Worm (Caenorhabditis elegans) whole organism, mixed stage, embryonic: Measurements from ENCODE around the gene C25D7.15.

Source experiments
- M03D4.4 ChIP-seq: sonication (generic microtip); optimal IDR thresholded peaks from 2 replicates; lab custom pipeline; 2017; ENCODE audit warnings: mild to moderate bottlenecking, missing genetic modification characterization, missing compliant biosample characterization
- bed-3 ChIP-seq: fragments of 200-800 bp; sonication (Bioruptor generic); optimal IDR thresholded peaks from 3 replicates; lab custom pipeline; 2018; ENCODE audit warnings: mild to moderate bottlenecking, missing genetic modification characterization, moderate library complexity, missing compliant biosample characterization
- blmp-1 ChIP-seq: fragments of 150-350 bp; optimal IDR thresholded peaks from 2 replicates; lab custom pipeline; 2014; ENCODE audit warnings: missing biosample characterization, missing genetic modification characterization
- ceh-39 ChIP-seq: fragments of 150-350 bp; optimal IDR thresholded peaks from 2 replicates; lab custom pipeline; 2014; ENCODE audit warnings: missing biosample characterization, missing genetic modification characterization
- ceh-43 ChIP-seq: fragments of 200-800 bp; sonication (Bioruptor generic); optimal IDR thresholded peaks from 2 replicates; lab custom pipeline; 2018; ENCODE audit warnings: mild to moderate bottlenecking, missing genetic modification characterization, moderate library complexity, missing compliant biosample characterization
- ceh-83 ChIP-seq: fragments of 200-800 bp; sonication (Bioruptor generic); optimal IDR thresholded peaks from 2 replicates; lab custom pipeline; 2018; ENCODE audit warnings: mild to moderate bottlenecking, missing genetic modification characterization, missing compliant biosample characterization
- ces-1 ChIP-seq: fragments of 150-350 bp; optimal IDR thresholded peaks from 2 replicates; lab custom pipeline; 2014; ENCODE audit warnings: missing biosample characterization, missing genetic modification reagents, missing genetic modification characterization
- cnd-1 ChIP-seq: fragments of 200-800 bp; sonication (Bioruptor generic); optimal IDR thresholded peaks from 2 replicates; lab custom pipeline; 2018; ENCODE audit warnings: mild to moderate bottlenecking, missing genetic modification characterization, missing compliant biosample characterization
- drap-1 ChIP-seq: fragments of 200-800 bp; sonication (Bioruptor generic); optimal IDR thresholded peaks from 3 replicates; lab custom pipeline; 2018; ENCODE audit warnings: mild to moderate bottlenecking, missing genetic modification characterization, missing compliant biosample characterization
- elt-1 ChIP-seq: sonication (generic microtip); optimal IDR thresholded peaks from 2 replicates; lab custom pipeline; 2017; ENCODE audit warnings: missing genetic modification characterization, mild to moderate bottlenecking, missing compliant biosample characterization, antibody characterized with exemption, moderate library complexity, borderline replicate concordance; ENCODE audit not compliant: insufficient read depth
- elt-3 ChIP-seq: fragments of 150-350 bp; optimal IDR thresholded peaks from 2 replicates; lab custom pipeline; 2014; ENCODE audit warnings: missing biosample characterization, missing genetic modification characterization
- flh-1 ChIP-seq: fragments of 200-800 bp; sonication (Bioruptor generic); optimal IDR thresholded peaks from 2 replicates; lab custom pipeline; 2018; ENCODE audit warnings: mild to moderate bottlenecking, missing genetic modification characterization, moderate library complexity, missing compliant biosample characterization
- ham-2 ChIP-seq: fragments of 200-800 bp; sonication (Bioruptor generic); optimal IDR thresholded peaks from 2 replicates; lab custom pipeline; 2018; ENCODE audit warnings: mild to moderate bottlenecking, missing genetic modification characterization, missing compliant biosample characterization
- hlh-1 ChIP-seq: fragments of 150-350 bp; optimal IDR thresholded peaks from 2 replicates; lab custom pipeline; 2014; ENCODE audit warnings: missing biosample characterization, missing genetic modification reagents, missing genetic modification characterization
- lin-13 ChIP-seq: fragments of 150-350 bp; optimal IDR thresholded peaks from 2 replicates; lab custom pipeline; 2014; ENCODE audit warnings: missing biosample characterization, missing genetic modification characterization
- lin-32 ChIP-seq: fragments of 200-800 bp; sonication (Bioruptor generic); optimal IDR thresholded peaks from 2 replicates; lab custom pipeline; 2018; ENCODE audit warnings: mild to moderate bottlenecking, missing genetic modification characterization, missing compliant biosample characterization
- lsy-2 ChIP-seq: fragments of 150-350 bp; optimal IDR thresholded peaks from 2 replicates; lab custom pipeline; 2014; ENCODE audit warnings: missing biosample characterization, missing genetic modification characterization
- mab-5 ChIP-seq: fragments of 150-350 bp; optimal IDR thresholded peaks from 2 replicates; lab custom pipeline; 2014; ENCODE audit warnings: missing biosample characterization, missing genetic modification characterization
- mep-1 ChIP-seq: fragments of 150-350 bp; optimal IDR thresholded peaks from 2 replicates; lab custom pipeline; 2017; ENCODE audit warnings: missing biosample characterization, missing genetic modification reagents, missing genetic modification characterization, inconsistent platforms
- mls-2 ChIP-seq: sonication (generic microtip); optimal IDR thresholded peaks from 2 replicates; lab custom pipeline; 2016; ENCODE audit warnings: mild to moderate bottlenecking, missing genetic modification characterization, moderate library complexity, missing compliant biosample characterization
- nhr-12 ChIP-seq: fragments of 150-350 bp; optimal IDR thresholded peaks from 2 replicates; lab custom pipeline; 2014; ENCODE audit warnings: missing biosample characterization, missing genetic modification characterization
- nhr-2 ChIP-seq: fragments of 150-350 bp; optimal IDR thresholded peaks from 2 replicates; lab custom pipeline; 2014; ENCODE audit warnings: missing biosample characterization, missing genetic modification characterization
- nhr-237 ChIP-seq: fragments of 150-350 bp; optimal IDR thresholded peaks from 2 replicates; lab custom pipeline; 2014; ENCODE audit warnings: missing biosample characterization, missing genetic modification characterization
- nhr-28 ChIP-seq: fragments of 150-350 bp; optimal IDR thresholded peaks from 2 replicates; lab custom pipeline; 2014; ENCODE audit warnings: missing biosample characterization, missing genetic modification characterization
- nhr-76 ChIP-seq: sonication (generic microtip); optimal IDR thresholded peaks from 2 replicates; lab custom pipeline; 2017; ENCODE audit warnings: missing biosample characterization, missing genetic modification characterization
- pha-4 ChIP-seq: fragments of 150-350 bp; optimal IDR thresholded peaks from 2 replicates; lab custom pipeline; 2018; ENCODE audit warnings: missing biosample characterization, missing genetic modification reagents, missing genetic modification characterization
- sem-2 ChIP-seq: fragments of 200-800 bp; sonication (Bioruptor generic); optimal IDR thresholded peaks from 2 replicates; lab custom pipeline; 2018; ENCODE audit warnings: mild to moderate bottlenecking, missing genetic modification characterization, missing compliant biosample characterization
- snpc-4 ChIP-seq: fragments of 150-350 bp; optimal IDR thresholded peaks from 2 replicates; lab custom pipeline; 2014; ENCODE audit warnings: missing biosample characterization, missing genetic modification characterization
- sptf-1 ChIP-seq: sonication (generic microtip); optimal IDR thresholded peaks from 2 replicates; lab custom pipeline; 2017; ENCODE audit warnings: mild to moderate bottlenecking, missing genetic modification characterization, moderate library complexity, missing compliant biosample characterization
- tbx-8 ChIP-seq: fragments of 200-800 bp; sonication (Bioruptor generic); optimal IDR thresholded peaks from 2 replicates; lab custom pipeline; 2018; ENCODE audit warnings: mild to moderate bottlenecking, missing genetic modification characterization, moderate library complexity, missing compliant biosample characterization
- unc-120 ChIP-seq: sonication (generic microtip); optimal IDR thresholded peaks from 2 replicates; lab custom pipeline; 2017; ENCODE audit warnings: missing genetic modification characterization, missing compliant biosample characterization; ENCODE audit not compliant: poor library complexity, severe bottlenecking
- unc-39 ChIP-seq: fragments of 150-350 bp; optimal IDR thresholded peaks from 2 replicates; lab custom pipeline; 2014; ENCODE audit warnings: missing biosample characterization, missing genetic modification characterization
- unc-62 ChIP-seq: fragments of 150-350 bp; optimal IDR thresholded peaks from 2 replicates; lab custom pipeline; 2014; ENCODE audit warnings: missing biosample characterization, missing genetic modification reagents, missing genetic modification characterization
- zip-8 ChIP-seq: fragments of 150-350 bp; optimal IDR thresholded peaks from 2 replicates; lab custom pipeline; 2014; ENCODE audit warnings: missing biosample characterization, missing genetic modification characterization
- ztf-11 ChIP-seq: fragments of 150-350 bp; optimal IDR thresholded peaks from 2 replicates; lab custom pipeline; 2014; ENCODE audit warnings: missing biosample characterization, missing genetic modification characterization

The C25D7.15 gene

ce11 chrV:15078560-15078959 lies 19.0 kb downstream of the C25D7.15 start:
- no peak for TF ChIP-seq ham-2 (GFP tag; lab: Kevin White, UChicago)
- peak; percentile 19 for TF ChIP-seq unc-120 (tag; lab: Kevin White, UChicago)
- TF ChIP-seq mab-5 (tag; lab: Kevin White, UChicago): peak; percentile 16
- TF ChIP-seq unc-62 (GFP tag; lab: Kevin White, UChicago): peak; percentile 82

- no peak for TF ChIP-seq nhr-237 (tag; lab: Kevin White, UChicago)
- TF ChIP-seq drap-1: peak; percentile 37
- TF ChIP-seq nhr-28 (tag; lab: Kevin White, UChicago): no peak
- TF ChIP-seq ceh-43: no peak
- no peak for TF ChIP-seq M03D4.4 (tag; lab: Kevin White, UChicago)
- no peak for TF ChIP-seq elt-1 (tag; lab: Kevin White, UChicago)
- TF ChIP-seq cnd-1 (tag; lab: Kevin White, UChicago): peak; percentile 3
- no peak for TF ChIP-seq mab-5 (tag; lab: Kevin White, UChicago)
- TF ChIP-seq lsy-2 (tag; lab: Kevin White, UChicago): peak; percentile 41
- no peak for TF ChIP-seq tbx-8 (GFP tag; lab: Kevin White, UChicago)
- TF ChIP-seq ces-1 (GFP tag; lab: Kevin White, UChicago): peak; percentile 8
Measured at ce11 chrV:15082291-15082690, 22.7 kb downstream of the C25D7.15 start, which contains the start of the genes C01G10.10 and C01G10.9. TSS of gene C01G10.10 (minus strand) at chrV:15082441. TSS of gene C01G10.9 (plus strand) at chrV:15082530.

- no peak for TF ChIP-seq lin-32 (GFP tag; lab: Kevin White, UChicago)
- TF ChIP-seq cnd-1 (tag; lab: Kevin White, UChicago): no peak
- no peak for TF ChIP-seq bed-3 (GFP tag; lab: Kevin White, UChicago)
- TF ChIP-seq ceh-43: no peak
- TF ChIP-seq sptf-1: no peak
- TF ChIP-seq, all 35 proteins: peak for 0
Measured at ce11 chrV:15083659-15084058, 24.1 kb downstream of the C25D7.15 start.

ce11 chrV:15085335-15085800 lies 25.8 kb downstream of the C25D7.15 start, which contains the start of the genes ahsa-1 and C01G10.7:
TSS of gene ahsa-1 (minus strand) at chrV:15085385.
TSS of gene C01G10.7 (plus strand) at chrV:15085747.
- TF ChIP-seq lsy-2 (tag; lab: Kevin White, UChicago) (peak; percentile 73), sptf-1 (peak; percentile 70), lin-32 (GFP tag; lab: Kevin White, UChicago) (peak; percentile 56), cnd-1 (tag; lab: Kevin White, UChicago) (no peak), tbx-8 (GFP tag; lab: Kevin White, UChicago) (no peak), mep-1 (tag; lab: Kevin White, UChicago) (peak; percentile 87), unc-62 (GFP tag; lab: Kevin White, UChicago) (no peak), nhr-76 (no peak), zip-8 (tag; lab: Kevin White, UChicago) (no peak), mls-2 (peak; percentile 39), unc-120 (tag; lab: Kevin White, UChicago) (no peak), ham-2 (GFP tag; lab: Kevin White, UChicago) (no peak), ceh-83 (GFP tag; lab: Kevin White, UChicago) (no peak), elt-3 (tag; lab: Kevin White, UChicago) (no peak), ztf-11 (tag; lab: Kevin White, UChicago) (no peak), elt-1 (tag; lab: Kevin White, UChicago) (no peak), nhr-12 (no peak), ceh-43 (peak; percentile 70), drap-1 (peak; percentile 70), hlh-1 (peak; percentile 2), nhr-28 (tag; lab: Kevin White, UChicago) (no peak), M03D4.4 (tag; lab: Kevin White, UChicago) (peak; percentile 44), flh-1 (no peak), ceh-39 (tag; lab: Kevin White, UChicago) (peak; percentile 73), bed-3 (GFP tag; lab: Kevin White, UChicago) (no peak), snpc-4 (tag; lab: Kevin White, UChicago) (no peak), nhr-2 (tag; lab: Kevin White, UChicago) (no peak), lin-13 (tag; lab: Kevin White, UChicago) (peak; percentile 44), ces-1 (GFP tag; lab: Kevin White, UChicago) (peak; percentile 97), sem-2 (GFP tag; lab: Kevin White, UChicago) (no peak), nhr-237 (tag; lab: Kevin White, UChicago) (peak; percentile 90), mab-5 (tag; lab: Kevin White, UChicago) (peak; percentile 61), pha-4 (tag; lab: Kevin White, UChicago) (peak; percentile 46), unc-39 (tag; lab: Kevin White, UChicago) (no peak), blmp-1 (no peak)
